Fruit fly (Drosophila melanogaster) whole organism, pupa: ENCODE measurements around the gene B52.

ENCODE experiments used
- CG9948 ChIP-seq: fragments of 200-800 bp; sonication (Bioruptor generic); optimal IDR thresholded peaks from 2 replicates; lab custom pipeline; 2018; ENCODE audit warnings: missing biosample characterization, mild to moderate bottlenecking, missing genetic modification characterization, moderate library complexity
- EcR ChIP-seq: fragments of 200-800 bp; sonication (Bioruptor generic); optimal IDR thresholded peaks from 3 replicates; lab custom pipeline; 2019; ENCODE audit warnings: missing biosample characterization, missing genetic modification characterization, mild to moderate bottlenecking, moderate library complexity, missing genetic modification reagents
- Ets98B ChIP-seq: fragments of 200-800 bp; sonication (Bioruptor generic); IDR thresholded peaks from 2 replicates; pipeline ENCODE4 v1.3.6; 2022; ENCODE audit warnings: missing biosample characterization, missing genetic modification characterization
- Pif1B ChIP-seq: fragments of 200-800 bp; sonication (Bioruptor generic); optimal IDR thresholded peaks from 3 replicates; lab custom pipeline; 2016; ENCODE audit warnings: missing biosample characterization, missing genetic modification characterization
- Snoo ChIP-seq: fragments of 200-800 bp; sonication (Bioruptor generic); optimal IDR thresholded peaks from 3 replicates; lab custom pipeline; 2017; ENCODE audit warnings: missing biosample characterization, mild to moderate bottlenecking, missing genetic modification characterization, inconsistent platforms
- gl ChIP-seq: fragments of 200-800 bp; sonication (Bioruptor generic); optimal IDR thresholded peaks from 2 replicates; lab custom pipeline; 2018; ENCODE audit warnings: missing biosample characterization, mild to moderate bottlenecking, missing genetic modification characterization
- rn ChIP-seq: fragments of 200-800 bp; sonication (Bioruptor generic); IDR thresholded peaks from 2 replicates; pipeline ENCODE4 v1.3.6; 2022; ENCODE audit warnings: missing biosample characterization, missing genetic modification characterization

DNA sequence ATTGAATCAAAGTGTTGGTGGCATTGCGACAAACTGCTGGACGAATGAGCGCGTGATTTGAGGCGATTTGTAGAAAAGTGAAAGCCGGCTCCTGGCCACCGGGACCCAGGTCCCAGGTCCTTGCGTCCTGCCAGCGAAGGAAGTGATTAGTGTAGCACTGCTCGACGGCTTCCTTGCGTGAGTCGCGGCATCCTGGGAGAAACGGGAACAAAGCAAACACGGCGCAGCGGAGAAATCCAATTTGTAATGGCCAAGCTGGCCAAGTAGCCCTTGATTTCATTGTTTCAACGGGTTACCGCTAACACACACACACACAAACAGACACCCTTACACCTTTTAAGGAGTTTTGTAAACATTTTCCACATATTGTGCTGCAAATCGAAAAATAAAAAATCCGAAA lies 29.5 kb upstream of the B52 start, which contains the start of gene CG10841:
- TF ChIP-seq gl (no peak), Ets98B (GFP tag; lab: Robert Waterston, UW) (no peak), rn (GFP tag; lab: Robert Waterston, UW) (no peak), Snoo (tag; lab: Kevin White, UChicago) (no peak), CG9948 (tag; lab: Kevin White, UChicago) (no peak), Pif1B (GFP tag; lab: Kevin White, UChicago) (no peak), EcR (GFP tag; lab: Kevin White, UChicago) (no peak)
